Fruit fly (Drosophila melanogaster) whole organism, embryonic: ENCODE data around the gene CG7381.
A peak's percentile ranks its signal among the peaks of the same experiment; 100 is the strongest.

Source experiments
- Ada2b ChIP-seq: fragments of 200-800 bp; sonication (Bioruptor generic); IDR thresholded peaks from 2 replicates; pipeline ENCODE4 v1.3.6; 2022; ENCODE audit warnings: missing biosample characterization, missing genetic modification characterization
- Blimp-1 ChIP-seq: fragments of 200-800 bp; sonication (Bioruptor generic); optimal IDR thresholded peaks from 3 replicates; lab custom pipeline; 2018; ENCODE audit warnings: missing biosample characterization, missing genetic modification characterization, mild to moderate bottlenecking, moderate library complexity, missing genetic modification reagents
- CG10267 ChIP-seq: fragments of 200-800 bp; sonication (Bioruptor generic); optimal IDR thresholded peaks from 2 replicates; lab custom pipeline; 2018; ENCODE audit warnings: missing biosample characterization, mild to moderate bottlenecking, missing genetic modification characterization, moderate library complexity
- CG10979 ChIP-seq: fragments of 200-800 bp; sonication (Bioruptor generic); optimal IDR thresholded peaks from 2 replicates; lab custom pipeline; 2018; ENCODE audit warnings: missing biosample characterization, mild to moderate bottlenecking, missing genetic modification characterization, moderate library complexity
- CG11504 ChIP-seq: fragments of 200-800 bp; sonication (Bioruptor generic); optimal IDR thresholded peaks from 3 replicates; lab custom pipeline; 2019; ENCODE audit warnings: missing biosample characterization, mild to moderate bottlenecking, missing genetic modification characterization, moderate library complexity
- CG16813 ChIP-seq: fragments of 200-800 bp; sonication (Bioruptor generic); IDR thresholded peaks from 3 replicates; pipeline ENCODE4 v1.3.6; 2022; ENCODE audit warnings: missing biosample characterization, missing genetic modification characterization; ENCODE audit not compliant: partially characterized antibody
- CG17361 ChIP-seq: fragments of 200-800 bp; sonication (Bioruptor generic); IDR thresholded peaks from 3 replicates; pipeline ENCODE4 v1.3.6; 2022; ENCODE audit warnings: missing biosample characterization, missing genetic modification characterization
- CG17912 ChIP-seq: fragments of 200-800 bp; sonication (Bioruptor generic); optimal IDR thresholded peaks from 2 replicates; lab custom pipeline; 2018; ENCODE audit warnings: missing biosample characterization, mild to moderate bottlenecking, missing genetic modification characterization
- CG18599 ChIP-seq: fragments of 200-800 bp; sonication (Bioruptor generic); optimal IDR thresholded peaks from 3 replicates; lab custom pipeline; 2017; ENCODE audit warnings: missing biosample characterization, missing genetic modification characterization, mild to moderate bottlenecking, moderate library complexity, missing genetic modification reagents
- CG18764 ChIP-seq: fragments of 200-800 bp; sonication (Bioruptor generic); optimal IDR thresholded peaks from 3 replicates; lab custom pipeline; 2016; ENCODE audit warnings: missing biosample characterization, missing genetic modification characterization
- CG30020 ChIP-seq: fragments of 200-800 bp; optimal IDR thresholded peaks from 2 replicates; lab custom pipeline; 2019; ENCODE audit warnings: missing biosample characterization, mild to moderate bottlenecking, missing genetic modification characterization, moderate library complexity
- CG4617 ChIP-seq: fragments of 200-800 bp; sonication (Bioruptor generic); optimal IDR thresholded peaks from 3 replicates; lab custom pipeline; 2016; ENCODE audit warnings: missing biosample characterization, missing genetic modification characterization, borderline replicate concordance
- CG6683 ChIP-seq: fragments of 200-800 bp; sonication (Bioruptor generic); optimal IDR thresholded peaks from 2 replicates; lab custom pipeline; 2017; ENCODE audit warnings: missing biosample characterization, mild to moderate bottlenecking, missing genetic modification characterization, missing genetic modification reagents
- CG8924 ChIP-seq: fragments of 200-800 bp; optimal IDR thresholded peaks from 3 replicates; lab custom pipeline; 2019; ENCODE audit warnings: missing biosample characterization, mild to moderate bottlenecking, missing genetic modification characterization, moderate library complexity
- CG9727 ChIP-seq: fragments of 200-800 bp; sonication (Bioruptor generic); optimal IDR thresholded peaks from 3 replicates; lab custom pipeline; 2017; ENCODE audit warnings: missing biosample characterization, mild to moderate bottlenecking, missing genetic modification characterization
- CTCF ChIP-seq: fragments of 200-800 bp; sonication (Bioruptor generic); optimal IDR thresholded peaks from 2 replicates; lab custom pipeline; 2017; ENCODE audit warnings: missing biosample characterization, mild to moderate bottlenecking, missing genetic modification characterization, moderate library complexity
- D ChIP-seq, 2 experiments: fragments of 200-800 bp in 1 of 2; fragments of >200 bp in 1 of 2; sonication (Bioruptor generic) in 1 of 2; optimal IDR thresholded peaks; 2 replicates in 1 of 2; 3 replicates in 1 of 2; lab custom pipeline; 2017; ENCODE audit warnings: mild to moderate bottlenecking in 1 of 2, missing biosample characterization in 1 of 2, missing genetic modification characterization in 1 of 2, missing genetic modification reagents in 1 of 2
- Deaf1 ChIP-seq: fragments of 200-800 bp; optimal IDR thresholded peaks from 3 replicates; lab custom pipeline; 2019; ENCODE audit warnings: missing biosample characterization, mild to moderate bottlenecking, missing genetic modification characterization, moderate library complexity
- Hmr ChIP-seq: fragments of 200-800 bp; sonication (Bioruptor generic); optimal IDR thresholded peaks from 3 replicates; lab custom pipeline; 2017; ENCODE audit warnings: mild to moderate bottlenecking, missing biosample characterization, missing genetic modification reagents, missing genetic modification characterization
- Hr51 ChIP-seq, 2 experiments: fragments of 200-800 bp; sonication (Bioruptor generic); optimal IDR thresholded peaks; 2 replicates in 1 of 2; 3 replicates in 1 of 2; lab custom pipeline; 2016 to 2018; ENCODE audit warnings: missing biosample characterization in 2 of 2, missing genetic modification characterization in 2 of 2, mild to moderate bottlenecking in 1 of 2, moderate library complexity in 1 of 2
- Jarid2 ChIP-seq: fragments of 200-800 bp; sonication (Bioruptor generic); optimal IDR thresholded peaks from 3 replicates; lab custom pipeline; 2017; ENCODE audit warnings: mild to moderate bottlenecking, missing biosample characterization, missing genetic modification reagents, missing genetic modification characterization
- MBD-R2 ChIP-seq: fragments of 200-800 bp; sonication (Bioruptor generic); IDR thresholded peaks from 2 replicates; pipeline ENCODE4 v1.3.6; 2022; ENCODE audit warnings: missing biosample characterization, missing genetic modification characterization
- Meics ChIP-seq: fragments of 200-800 bp; sonication (Bioruptor generic); optimal IDR thresholded peaks from 2 replicates; lab custom pipeline; 2017; ENCODE audit warnings: missing biosample characterization, mild to moderate bottlenecking, missing genetic modification characterization
- Neu2 ChIP-seq: fragments of 200-800 bp; sonication (Bioruptor generic); optimal IDR thresholded peaks from 3 replicates; lab custom pipeline; 2016; ENCODE audit warnings: missing biosample characterization, missing genetic modification characterization, borderline replicate concordance
- Oli ChIP-seq: fragments of 200-800 bp; sonication (Bioruptor generic); optimal IDR thresholded peaks from 2 replicates; lab custom pipeline; 2018; ENCODE audit warnings: missing biosample characterization, mild to moderate bottlenecking, missing genetic modification characterization, moderate library complexity
- Opbp ChIP-seq: fragments of 200-800 bp; sonication (Bioruptor generic); IDR thresholded peaks from 3 replicates; pipeline ENCODE4 v1.3.6; 2022; ENCODE audit warnings: missing biosample characterization, missing genetic modification characterization; ENCODE audit not compliant: partially characterized antibody
- Sox102F ChIP-seq: fragments of 200-800 bp; sonication (Bioruptor generic); optimal IDR thresholded peaks from 2 replicates; lab custom pipeline; 2018; ENCODE audit warnings: missing biosample characterization, mild to moderate bottlenecking, missing genetic modification characterization, moderate library complexity
- Trl ChIP-seq, 3 experiments: fragments of >200 bp in 2 of 3; fragments of 200-800 bp in 1 of 3; sonication (Bioruptor generic) in 1 of 3; optimal IDR thresholded peaks; 2 replicates in 1 of 3; 3 replicates in 2 of 3; lab custom pipeline; 2016 to 2017; ENCODE audit warnings: missing biosample characterization in 1 of 3, missing genetic modification characterization in 1 of 3
- Usf ChIP-seq: fragments of 200-800 bp; sonication (Bioruptor generic); optimal IDR thresholded peaks from 2 replicates; lab custom pipeline; 2017; ENCODE audit warnings: missing genotype, missing biosample characterization, missing genetic modification characterization
- bigmax ChIP-seq: fragments of 200-800 bp; sonication (Bioruptor generic); optimal IDR thresholded peaks from 2 replicates; lab custom pipeline; 2018; ENCODE audit warnings: missing biosample characterization, mild to moderate bottlenecking, missing genetic modification characterization
- corto ChIP-seq: fragments of 200-800 bp; sonication (Bioruptor generic); optimal IDR thresholded peaks from 2 replicates; lab custom pipeline; 2016; ENCODE audit warnings: missing biosample characterization, mild to moderate bottlenecking, missing genetic modification characterization, moderate library complexity
- dati ChIP-seq: fragments of 200-800 bp; sonication (Bioruptor generic); IDR thresholded peaks from 2 replicates; pipeline ENCODE4 v1.3.6; 2022; ENCODE audit warnings: missing biosample characterization, missing genetic modification characterization
- dmrt99B ChIP-seq: fragments of 200-800 bp; sonication (Bioruptor generic); optimal IDR thresholded peaks from 2 replicates; lab custom pipeline; 2018; ENCODE audit warnings: missing biosample characterization, mild to moderate bottlenecking, missing genetic modification characterization, moderate library complexity
- eve ChIP-seq, 2 experiments: fragments of >200 bp; optimal IDR thresholded peaks; 2 replicates each; lab custom pipeline; 2017; ENCODE audit warnings: missing biosample characterization in 2 of 2, missing genetic modification characterization in 2 of 2
- fd3F ChIP-seq: fragments of 200-800 bp; sonication (Bioruptor generic); optimal IDR thresholded peaks from 2 replicates; lab custom pipeline; 2018; ENCODE audit warnings: missing biosample characterization, mild to moderate bottlenecking, missing genetic modification characterization, moderate library complexity
- fru ChIP-seq: fragments of >200 bp; optimal IDR thresholded peaks from 2 replicates; lab custom pipeline; 2017
- kay ChIP-seq: fragments of 200-800 bp; sonication (Bioruptor generic); optimal IDR thresholded peaks from 2 replicates; lab custom pipeline; 2016; ENCODE audit warnings: missing biosample characterization, missing genetic modification characterization
- lab ChIP-seq: fragments of 200-800 bp; sonication (Bioruptor generic); optimal IDR thresholded peaks from 3 replicates; lab custom pipeline; 2017; ENCODE audit warnings: missing biosample characterization, missing genetic modification characterization, mild to moderate bottlenecking, moderate library complexity, missing genetic modification reagents
- sens ChIP-seq: fragments of 200-800 bp; sonication (Bioruptor generic); peaks from one replicate; lab custom pipeline; 2016; ENCODE audit warnings: missing biosample characterization, missing genetic modification characterization
- sens-2 ChIP-seq: fragments of 200-800 bp; sonication (Bioruptor generic); IDR thresholded peaks from 2 replicates; pipeline ENCODE4 v1.3.6; 2022; ENCODE audit warnings: missing biosample characterization, missing genetic modification characterization
- stc ChIP-seq: fragments of 200-800 bp; sonication (Bioruptor generic); IDR thresholded peaks from 2 replicates; pipeline ENCODE4 v1.3.6; 2022; ENCODE audit warnings: missing biosample characterization, missing genetic modification characterization
- stwl ChIP-seq: fragments of 200-800 bp; sonication (Bioruptor generic); optimal IDR thresholded peaks from 3 replicates; lab custom pipeline; 2018; ENCODE audit warnings: missing biosample characterization, mild to moderate bottlenecking, missing genetic modification characterization, moderate library complexity
- tgo ChIP-seq: fragments of 200-800 bp; sonication (Bioruptor generic); IDR thresholded peaks from 3 replicates; pipeline ENCODE4 v1.3.6; 2022; ENCODE audit warnings: missing biosample characterization, missing genetic modification characterization

Gene CG7381

dm6 chr3R:12974447-12974846 lies 2.8 kb downstream of the CG7381 start (continued):
- TF ChIP-seq stc (GFP tag; lab: Robert Waterston, UW) (no peak), Hr51 (GFP tag; optimal IDR thresholded peaks at IDR 0.05; lab: Kevin White, UChicago) (peak in 1 of 2 experiments; percentile 13), Blimp-1 (GFP tag; lab: Kevin White, UChicago) (peak; percentile 40), CG18764 (GFP tag; lab: Kevin White, UChicago) (no peak), Usf (GFP tag; lab: Kevin White, UChicago) (no peak), CG10267 (tag; lab: Kevin White, UChicago) (peak; percentile 7), sens-2 (GFP tag; lab: Robert Waterston, UW) (no peak), CG4617 (GFP tag; lab: Kevin White, UChicago) (no peak), CG18599 (GFP tag; lab: Kevin White, UChicago) (peak; percentile 17), CG9727 (GFP tag; lab: Kevin White, UChicago) (peak; percentile 28), Meics (GFP tag; lab: Kevin White, UChicago) (peak; percentile 14), Sox102F (GFP tag; lab: Kevin White, UChicago) (peak; percentile 2), corto (peak; percentile 28), CG11504 (tag; lab: Kevin White, UChicago) (peak; percentile 40), tgo (GFP tag; lab: Robert Waterston, UW) (peak; percentile 33; the same call in 1 of the 3 replicates), Hmr (GFP tag; lab: Kevin White, UChicago) (peak; percentile 24), D (optimal IDR thresholded peaks at IDR 0.05; lab: Kevin White, UChicago) (no peak), D (GFP tag; optimal IDR thresholded peaks at IDR 0.05; lab: Kevin White, UChicago) (no peak), Oli (tag; lab: Kevin White, UChicago) (peak; percentile 2), Opbp (GFP tag; lab: Robert Waterston, UW) (no peak), MBD-R2 (no peak), sens (GFP tag; lab: Kevin White, UChicago) (peak; percentile 28), kay (GFP tag; lab: Kevin White, UChicago) (no peak), Jarid2 (no peak), fru (lab: Kevin White, UChicago) (no peak), CTCF (no peak), eve (GFP tag; optimal IDR thresholded peaks at IDR 0.05; lab: Kevin White, UChicago) (no peak), CG10979 (tag; lab: Kevin White, UChicago) (peak; percentile 12), CG17912 (GFP tag; lab: Kevin White, UChicago) (no peak), bigmax (no peak), CG30020 (no peak), Ada2b (no peak), dmrt99B (tag; lab: Kevin White, UChicago) (peak; percentile 24), CG6683 (GFP tag; lab: Kevin White, UChicago) (no peak), stwl (tag; lab: Kevin White, UChicago) (no peak), Neu2 (GFP tag; lab: Kevin White, UChicago) (no peak), CG16813 (GFP tag; lab: Robert Waterston, UW) (no peak), dati (GFP tag; lab: Robert Waterston, UW) (no peak), CG8924 (tag; lab: Kevin White, UChicago) (peak; percentile 11), CG17361 (no peak), fd3F (no peak), lab (GFP tag; lab: Kevin White, UChicago) (peak; percentile 39), Trl (optimal IDR thresholded peaks at IDR 0.05; lab: Kevin White, UChicago) (peak in 1 of 2 experiments; percentile 32), Trl (GFP tag; optimal IDR thresholded peaks at IDR 0.05; lab: Kevin White, UChicago) (no peak), Deaf1 (peak; percentile 59)
